Worm (Caenorhabditis elegans) whole organism, early embryonic: ENCODE results near the gene Y102A11A.2.
"Not testable (repeated sequence)": the region's sequence is repeated elsewhere in the genome, so short reads cannot be mapped to it uniquely, and the experiment has no call there.

Experiments used
- aly-1 ChIP-seq: sonication (generic microtip); optimal IDR thresholded peaks from 2 replicates; lab custom pipeline; 2016; ENCODE audit warnings: missing genetic modification characterization, missing compliant biosample characterization
- ama-1 ChIP-seq: fragments of 150-350 bp; optimal IDR thresholded peaks from 2 replicates; lab custom pipeline; 2014
- ceh-13 ChIP-seq: fragments of 200-800 bp; sonication (Bioruptor generic); optimal IDR thresholded peaks from 2 replicates; lab custom pipeline; 2018; ENCODE audit warnings: mild to moderate bottlenecking, missing genetic modification characterization, missing compliant biosample characterization
- ceh-36 ChIP-seq: sonication (generic microtip); optimal IDR thresholded peaks from 2 replicates; lab custom pipeline; 2016; ENCODE audit warnings: missing genetic modification characterization, inconsistent platforms, missing compliant biosample characterization
- flt-1 ChIP-seq: fragments of 200-800 bp; sonication (Bioruptor generic); IDR thresholded peaks from 2 replicates; pipeline ENCODE4 v1.3.6; 2022; ENCODE audit warnings: missing genetic modification characterization, missing compliant biosample characterization
- hmg-4 ChIP-seq: fragments of 200-800 bp; sonication (Bioruptor generic); optimal IDR thresholded peaks from 2 replicates; lab custom pipeline; 2018; ENCODE audit warnings: mild to moderate bottlenecking, missing genetic modification characterization, missing compliant biosample characterization
- hnd-1 ChIP-seq: sonication (generic microtip); optimal IDR thresholded peaks from 2 replicates; lab custom pipeline; 2016; ENCODE audit warnings: missing genetic modification characterization, missing compliant biosample characterization
- pes-1 ChIP-seq: fragments of 200-800 bp; sonication (Bioruptor generic); IDR thresholded peaks from 2 replicates; pipeline ENCODE4 v1.3.6; 2022; ENCODE audit warnings: missing genetic modification reagents, missing genetic modification characterization, missing compliant biosample characterization
- scrt-1 ChIP-seq: fragments of 200-800 bp; sonication (Bioruptor generic); IDR thresholded peaks from 2 replicates; pipeline ENCODE4 v1.3.6; 2022; ENCODE audit warnings: missing genetic modification characterization, missing compliant biosample characterization
- sea-1 ChIP-seq: fragments of 200-800 bp; sonication (Bioruptor generic); conservative IDR thresholded peaks from 2 replicates; pipeline ENCODE4 v1.3.6; 2022; ENCODE audit warnings: missing genetic modification characterization, missing compliant biosample characterization
- tbx-11 ChIP-seq: fragments of 200-800 bp; sonication (Bioruptor generic); IDR thresholded peaks from 2 replicates; pipeline ENCODE4 v1.3.6; 2022; ENCODE audit warnings: missing genetic modification characterization, missing compliant biosample characterization
- tbx-37 ChIP-seq: fragments of 200-800 bp; sonication (Bioruptor generic); conservative IDR thresholded peaks from 2 replicates; pipeline ENCODE4 v1.3.6; 2022; ENCODE audit warnings: missing genetic modification reagents, missing genetic modification characterization, missing compliant biosample characterization
- tra-4 ChIP-seq: sonication (generic microtip); optimal IDR thresholded peaks from 2 replicates; lab custom pipeline; 2017; ENCODE audit warnings: missing genetic modification characterization, missing compliant biosample characterization

DNA sequence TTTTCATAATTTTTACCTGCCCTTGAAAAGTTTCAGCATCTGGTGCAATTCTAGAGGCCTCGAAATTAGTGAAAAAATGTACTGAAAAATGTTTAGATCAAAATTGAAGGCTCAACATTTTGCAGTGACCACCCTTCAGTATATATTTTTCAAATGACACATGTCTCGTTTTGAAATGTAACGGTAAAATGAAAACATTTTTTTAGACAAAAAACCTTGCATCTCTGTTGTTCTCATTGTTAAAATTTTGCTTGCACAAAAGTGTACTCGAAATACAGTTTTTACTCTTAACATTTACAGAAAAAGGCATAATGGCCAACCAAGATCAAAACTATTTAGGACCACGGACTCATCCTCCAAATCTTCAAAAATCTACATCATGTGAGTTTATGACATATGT, at the start of gene Y102A11A.2:
- TF ChIP-seq tbx-37 (GFP tag; lab: Robert Waterston, UW); ama-1 (lab: Kevin White, UChicago); flt-1; scrt-1 (GFP tag; lab: Robert Waterston, UW); hnd-1; ceh-36 (tag; lab: Kevin White, UChicago); ceh-13 (GFP tag; lab: Kevin White, UChicago); pes-1 (GFP tag; lab: Robert Waterston, UW); tra-4 (tag; lab: Kevin White, UChicago); sea-1 (GFP tag; lab: Robert Waterston, UW); hmg-4 (GFP tag; lab: Kevin White, UChicago); aly-1 (tag; lab: Kevin White, UChicago); tbx-11 (GFP tag; lab: Robert Waterston, UW): not testable (repeated sequence)
